Fruit fly (Drosophila melanogaster): Measurements from ENCODE around the gene gammaTub37C.
A peak's percentile ranks its signal among the peaks of the same experiment; 100 is the strongest.

The gammaTub37C gene

DNA sequence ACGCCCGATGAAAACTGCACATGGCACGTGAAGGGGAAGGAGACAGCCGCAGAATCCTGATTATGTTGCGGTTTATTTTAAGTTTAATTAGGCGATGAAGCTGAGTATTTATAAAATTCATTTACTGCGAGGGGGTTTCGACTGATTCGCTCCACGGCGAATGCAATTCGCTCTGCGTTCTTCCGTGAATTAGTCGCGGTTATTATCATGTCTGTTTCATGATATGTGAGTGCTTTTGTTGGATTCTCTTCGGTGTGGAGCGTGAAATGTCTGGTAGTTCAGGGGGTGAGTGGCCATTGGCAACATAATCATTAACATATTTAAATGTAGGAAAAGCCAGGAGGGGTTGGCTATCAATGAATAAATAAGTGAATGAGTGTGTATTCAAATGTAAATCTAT, 12.9 kb upstream of the gammaTub37C start:
- TF ChIP-seq CG17801 (GFP tag; optimal IDR thresholded peaks at IDR 0.05; ENCODE audit: partially characterized antibody) = no peak

DNA sequence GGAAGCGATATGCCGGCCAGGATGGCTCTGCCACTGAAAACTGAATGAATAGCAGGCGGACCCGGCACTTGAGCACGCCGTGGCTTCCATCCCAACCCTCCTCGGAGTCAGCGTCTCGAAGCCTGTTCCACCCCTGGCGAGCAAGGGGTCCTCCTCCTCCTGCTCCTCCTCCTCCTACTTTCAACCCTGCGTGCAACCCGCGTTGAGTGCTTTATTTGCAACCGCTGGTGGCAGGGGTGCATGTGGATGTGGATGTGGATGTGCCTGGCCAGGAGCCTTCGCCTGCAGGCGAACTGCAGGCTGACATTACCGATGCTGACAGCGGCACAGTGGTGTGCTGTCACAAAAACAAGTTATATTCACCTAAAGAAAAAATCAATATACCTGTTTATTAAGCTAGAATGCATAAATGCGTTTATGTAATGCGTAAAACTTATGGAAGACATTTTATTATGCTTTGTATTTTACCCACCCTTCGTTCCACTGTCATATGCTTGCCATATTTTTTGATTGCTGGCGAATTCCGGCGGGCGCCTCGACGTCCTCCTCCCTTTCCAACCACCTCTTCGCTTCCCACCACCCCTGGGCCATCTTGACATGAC, 11.0 kb upstream of the gammaTub37C start:
- no peak for TF ChIP-seq CG17801 (GFP tag; optimal IDR thresholded peaks at IDR 0.05; ENCODE audit: partially characterized antibody)

DNA sequence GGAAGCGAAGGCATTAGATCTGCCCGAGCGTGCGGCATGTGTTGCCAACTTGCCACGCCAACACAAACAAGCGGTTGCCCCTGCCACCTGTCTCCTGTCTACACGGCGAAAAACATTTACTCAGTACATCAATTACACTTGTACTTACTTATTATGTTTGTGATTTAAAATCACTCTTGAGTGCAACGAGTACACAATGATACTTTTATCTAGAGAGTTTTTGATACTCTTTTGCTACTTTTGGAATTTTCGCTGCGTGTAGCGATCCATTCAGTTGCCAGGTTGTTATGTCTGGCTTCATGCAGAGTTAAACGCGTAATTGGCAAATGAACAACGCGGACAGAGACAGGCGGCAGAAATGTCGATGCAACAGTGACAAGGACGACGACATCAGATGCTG, 8.2 kb upstream of the gammaTub37C start:
- no peak for TF ChIP-seq CG17801 (GFP tag; optimal IDR thresholded peaks at IDR 0.05; ENCODE audit: partially characterized antibody)

DNA sequence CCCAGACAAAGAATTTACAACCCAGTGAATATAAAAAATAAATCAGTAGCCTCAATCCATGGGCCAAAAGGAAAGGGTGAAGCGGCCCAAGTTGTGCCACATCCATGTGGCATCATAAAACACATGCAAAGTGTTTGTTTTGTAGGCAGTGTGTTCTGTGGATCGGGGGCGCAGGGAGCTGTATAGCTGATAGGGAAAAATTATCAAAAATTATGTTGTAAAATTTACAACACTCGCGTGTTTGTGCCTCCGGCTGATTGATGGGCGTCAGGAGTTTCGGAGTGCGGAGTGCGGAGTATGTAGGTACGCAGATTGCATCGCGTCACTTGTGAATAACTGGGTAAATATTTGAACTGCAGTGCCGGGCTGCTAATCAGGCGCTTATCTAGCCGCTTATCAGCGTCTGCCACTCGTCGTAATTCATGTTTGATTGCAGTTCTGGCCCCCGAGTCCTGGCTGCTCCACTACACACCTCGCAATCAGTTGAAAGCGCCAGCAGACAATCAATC, 6.3 kb upstream of the gammaTub37C start:
- no peak for TF ChIP-seq CG17801 (GFP tag; optimal IDR thresholded peaks at IDR 0.05; ENCODE audit: partially characterized antibody)

DNA sequence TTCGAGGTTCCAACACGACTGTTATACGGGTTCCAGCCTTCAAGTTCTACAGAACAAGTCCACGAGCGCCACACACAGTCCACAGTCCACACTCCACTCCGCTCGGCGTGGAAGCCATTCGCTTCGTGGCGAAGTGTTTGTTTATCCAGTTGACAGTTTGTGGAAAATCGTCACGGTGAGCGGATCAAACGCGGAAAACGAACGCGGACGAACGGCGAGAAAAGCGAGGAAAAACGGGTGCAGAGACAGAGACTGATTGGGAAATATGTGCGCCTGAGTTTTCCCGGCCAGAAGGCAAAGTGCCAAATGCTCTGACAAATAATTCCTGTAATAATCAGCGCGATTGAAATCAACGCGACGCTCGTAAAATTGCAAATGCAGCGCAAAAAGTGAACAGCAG, 4.7 kb upstream of the gammaTub37C start, which contains the start of gene drl:
drl (plus strand) TSS at position 148 of the 400 bp plus-strand sequence.
- peak; percentile 19 for TF ChIP-seq CG17801 (GFP tag; optimal IDR thresholded peaks at IDR 0.05; ENCODE audit: partially characterized antibody)

DNA sequence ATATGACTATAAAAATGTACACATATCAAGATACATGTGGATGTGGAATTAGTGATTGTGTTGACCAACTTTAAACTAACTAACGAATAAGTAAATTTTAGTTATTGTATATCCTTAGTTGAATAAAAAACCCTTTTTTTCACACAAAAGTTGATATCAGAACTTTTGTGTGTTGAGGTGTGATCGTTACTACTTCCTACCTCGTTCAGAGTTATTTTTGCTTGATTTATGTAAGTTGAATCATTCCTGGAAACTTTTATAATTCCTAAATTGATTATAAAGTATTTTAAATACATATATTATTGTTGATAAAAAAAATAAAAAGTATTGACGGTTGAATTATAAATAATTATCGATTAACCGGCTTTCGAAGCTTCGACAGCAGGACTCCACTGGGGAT, 1.8 kb downstream of the gammaTub37C start, which contains the start of gene CG46059:
CG46059 (minus strand) TSS at position 101 of the 400 bp plus-strand sequence.
- TF ChIP-seq CG17801 (GFP tag; optimal IDR thresholded peaks at IDR 0.05; ENCODE audit: partially characterized antibody) = no peak

DNA sequence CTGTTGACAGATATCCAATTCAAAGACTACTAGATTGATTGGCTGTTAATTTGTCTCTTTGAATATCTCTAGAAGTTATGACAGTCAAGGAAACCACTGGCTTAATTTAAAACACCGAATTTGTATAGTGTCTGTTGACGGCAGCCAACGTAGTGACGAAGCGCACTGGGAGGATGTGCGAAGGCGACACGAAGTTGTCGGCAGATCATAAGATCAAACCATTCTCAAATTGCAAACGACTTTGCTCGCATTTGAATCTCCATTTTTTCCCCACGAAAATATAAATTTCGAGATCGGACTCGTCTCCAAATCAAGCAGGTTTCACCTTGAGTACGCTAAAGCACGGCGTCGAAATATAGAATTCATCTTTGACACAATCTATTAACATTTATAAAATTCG, 2.8 kb downstream of the gammaTub37C start, which contains the start of gene CG42688:
CG42688 (minus strand) TSS at position 101 of the 400 bp plus-strand sequence.
- TF ChIP-seq CG17801 (GFP tag; optimal IDR thresholded peaks at IDR 0.05; ENCODE audit: partially characterized antibody) = no peak

DNA sequence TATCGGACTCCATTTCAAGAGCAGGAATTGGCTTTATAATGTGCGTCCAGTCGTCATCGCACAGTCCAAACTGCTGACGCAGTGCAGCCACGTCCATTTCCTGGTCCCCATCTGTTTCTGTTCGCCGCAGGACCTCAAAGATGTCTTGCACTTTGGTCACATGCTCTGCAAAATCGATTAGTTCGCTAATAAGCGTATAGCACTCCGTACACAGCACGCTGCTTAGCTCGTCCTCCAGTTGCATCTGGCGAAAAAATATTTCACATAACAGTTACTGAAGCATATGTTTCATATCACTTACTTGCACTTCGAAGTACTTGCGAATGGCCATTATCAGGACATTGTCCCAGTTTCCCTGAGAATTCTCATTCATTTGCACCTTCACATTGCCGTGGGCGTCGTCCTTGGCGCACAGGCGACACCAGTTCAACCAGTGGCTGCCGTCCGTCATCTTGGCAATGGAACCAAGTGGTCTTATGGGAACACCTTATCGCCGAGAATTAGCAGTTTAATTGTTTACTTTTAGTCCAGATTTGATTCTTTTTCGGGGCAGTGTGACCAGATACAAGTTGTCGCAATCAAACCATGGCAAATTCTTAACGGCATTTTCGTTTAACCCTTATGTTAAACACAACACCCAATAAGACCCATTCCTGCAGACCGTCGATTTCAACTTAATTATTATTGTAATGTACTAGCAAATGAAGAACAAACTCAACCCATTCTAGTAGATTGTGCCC, 4.2 kb downstream of the gammaTub37C start, which contains the start of gene CG17568:
CG17568 (minus strand) TSS at position 550 of the 740 bp plus-strand sequence.
- no peak for TF ChIP-seq CG17801 (GFP tag; optimal IDR thresholded peaks at IDR 0.05; ENCODE audit: partially characterized antibody)

DNA sequence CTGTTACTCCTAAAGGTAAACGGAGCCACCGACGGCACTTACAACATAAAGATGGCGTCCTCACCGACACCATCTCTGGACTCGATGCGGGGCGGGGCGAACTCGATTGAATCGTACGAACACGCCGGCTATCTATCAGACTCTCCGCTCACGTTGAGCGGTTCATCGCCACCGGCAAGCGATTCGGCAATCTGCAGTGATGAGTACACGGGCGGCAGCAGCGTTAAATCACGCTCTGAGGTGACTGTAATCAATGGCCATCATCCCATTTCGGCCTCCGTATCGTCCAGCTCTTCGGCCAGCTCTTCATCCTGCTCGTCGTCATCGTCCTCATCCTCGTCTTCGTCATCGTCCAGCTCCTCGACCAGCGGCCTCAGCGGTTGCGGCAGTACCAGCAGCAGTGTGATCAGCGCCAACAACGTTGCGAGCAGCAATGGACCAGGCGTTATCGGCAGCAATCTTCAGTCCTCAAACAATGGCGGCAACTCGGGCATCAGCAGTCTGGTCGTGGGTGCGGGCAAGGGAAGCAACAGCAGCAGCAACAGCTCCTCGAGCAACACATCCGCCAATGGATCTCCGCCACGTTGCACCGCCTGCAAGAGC, 17.3 kb downstream of the gammaTub37C start:
- TF ChIP-seq CG17801 (GFP tag; optimal IDR thresholded peaks at IDR 0.05; ENCODE audit: partially characterized antibody) = no peak

DNA sequence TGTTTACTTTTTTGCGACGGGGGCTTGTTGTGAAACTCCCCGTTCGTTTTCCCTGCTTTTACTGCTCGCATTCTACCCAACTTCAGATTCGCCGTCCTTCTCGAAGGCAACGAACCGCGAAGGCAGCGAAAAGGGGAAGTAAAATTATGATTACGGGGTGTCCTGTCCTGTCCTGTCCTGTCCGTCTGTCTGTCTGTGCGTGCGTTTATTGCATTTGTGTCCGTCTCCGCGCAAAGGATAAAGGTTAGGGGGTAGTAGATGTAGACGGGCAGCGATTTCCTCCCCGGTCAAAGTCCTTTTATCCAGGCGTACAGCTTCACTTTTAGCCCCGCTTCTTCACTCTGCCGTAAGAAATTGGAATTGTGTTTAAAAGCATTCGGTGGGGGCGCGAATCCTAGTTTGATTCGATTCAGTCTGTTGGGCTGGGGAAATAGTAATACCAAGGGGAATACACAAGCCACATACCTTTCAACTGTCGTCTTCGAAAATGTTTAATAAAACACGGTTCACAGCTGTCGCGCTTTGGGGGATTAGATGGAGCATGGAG, 18.3 kb downstream of the gammaTub37C start:
- no peak for TF ChIP-seq CG17801 (GFP tag; optimal IDR thresholded peaks at IDR 0.05; ENCODE audit: partially characterized antibody)

DNA sequence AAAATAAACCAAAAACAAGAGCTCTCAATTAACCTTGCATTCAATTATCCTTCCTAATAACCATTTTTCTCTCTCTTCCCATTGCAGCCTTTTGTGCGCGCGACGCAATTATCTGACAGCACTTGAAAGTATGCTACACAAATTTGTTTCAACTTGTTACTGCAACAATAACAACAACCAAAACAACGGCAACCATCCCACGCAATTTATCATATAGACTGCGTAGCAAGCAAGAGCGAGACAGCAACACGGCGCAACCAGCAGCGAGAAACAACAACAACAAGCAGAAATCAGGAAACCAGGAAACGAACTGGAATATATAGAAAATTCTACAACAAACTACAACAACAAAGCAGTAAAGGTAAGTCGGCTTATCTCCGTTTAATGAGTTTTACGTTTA, 19.5 kb downstream of the gammaTub37C start:
- peak; percentile 39 for TF ChIP-seq CG17801 (GFP tag; optimal IDR thresholded peaks at IDR 0.05; ENCODE audit: partially characterized antibody)

DNA sequence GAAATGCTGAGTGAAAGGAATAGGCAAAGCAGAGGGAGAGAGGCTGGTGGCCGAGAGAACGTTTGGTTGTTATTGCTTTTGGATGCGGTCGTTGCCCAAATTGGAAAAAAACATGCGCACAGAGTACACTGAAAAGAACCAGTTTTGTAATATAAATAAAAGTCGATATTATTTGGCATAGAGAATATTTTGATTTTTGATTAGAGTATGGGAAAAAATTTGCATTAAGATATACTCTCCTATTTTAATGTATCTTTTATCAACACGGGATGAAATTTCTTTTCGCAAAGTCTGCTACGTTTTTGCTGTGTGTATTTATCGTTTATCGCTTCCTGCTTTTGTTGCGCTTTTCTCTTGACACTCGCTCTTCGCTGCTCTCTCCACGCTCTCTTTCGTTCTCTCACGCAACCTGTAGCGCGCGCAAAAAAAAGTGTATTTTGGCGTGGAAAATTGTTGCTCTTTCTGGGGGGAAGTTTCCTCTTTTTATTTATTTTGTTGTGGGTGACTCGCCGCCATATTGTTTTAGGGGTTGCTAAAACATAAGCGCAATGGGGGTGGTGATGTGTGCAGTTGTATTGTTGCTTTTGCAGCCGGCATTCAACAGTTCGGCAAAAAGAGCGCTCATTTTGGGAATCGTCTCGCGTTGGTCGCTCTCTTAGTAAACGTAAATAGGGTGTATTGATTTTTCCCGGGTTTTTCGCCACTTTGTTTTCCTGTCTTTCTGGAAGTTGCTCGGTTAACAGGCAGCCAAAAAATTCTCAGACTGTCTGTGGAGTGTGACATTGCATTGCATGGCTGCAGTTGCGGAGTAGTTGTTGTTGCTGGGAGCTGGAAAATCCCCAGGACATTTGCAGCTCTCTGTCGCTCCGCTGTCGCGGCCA, 20.4 kb downstream of the gammaTub37C start:
- peak; percentile 84 for TF ChIP-seq CG17801 (GFP tag; optimal IDR thresholded peaks at IDR 0.05; ENCODE audit: partially characterized antibody)

DNA sequence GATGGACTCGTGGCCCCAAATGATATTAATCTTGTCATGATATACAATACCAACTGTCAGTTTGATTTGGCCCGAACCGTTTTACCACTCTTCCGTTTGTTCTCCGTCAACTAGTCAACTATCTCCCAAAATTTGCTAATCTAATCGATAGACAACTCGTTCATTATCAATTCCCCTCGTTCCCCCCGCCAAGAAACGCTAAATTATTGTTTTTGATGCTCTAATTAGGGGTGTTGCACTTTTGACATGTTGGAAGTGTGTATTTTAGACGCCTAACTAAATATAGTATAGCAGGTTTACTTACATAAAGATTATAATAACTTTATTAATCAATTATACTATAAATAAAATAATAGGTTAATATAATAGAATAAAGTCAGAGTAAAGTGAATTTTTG, 21.6 kb downstream of the gammaTub37C start:
- no peak for TF ChIP-seq CG17801 (GFP tag; optimal IDR thresholded peaks at IDR 0.05; ENCODE audit: partially characterized antibody)
